Fruit fly (Drosophila melanogaster) whole organism, prepupa: ENCODE data around the gene E23.
A peak's percentile ranks its signal among the peaks of the same experiment; 100 is the strongest.

Experiments used
- CG10631 ChIP-seq: fragments of 200-800 bp; sonication (Bioruptor generic); optimal IDR thresholded peaks from 2 replicates; lab custom pipeline; 2016; ENCODE audit warnings: missing biosample characterization, missing genetic modification characterization
- CG10669 ChIP-seq: fragments of 200-800 bp; sonication (Bioruptor generic); optimal IDR thresholded peaks from 3 replicates; lab custom pipeline; 2018; ENCODE audit warnings: missing biosample characterization, mild to moderate bottlenecking, missing genetic modification characterization, moderate library complexity
- CG11294 ChIP-seq: fragments of 200-800 bp; sonication (Bioruptor generic); IDR thresholded peaks from 2 replicates; pipeline ENCODE4 v1.3.6; 2022; ENCODE audit warnings: missing biosample characterization, missing genetic modification characterization
- CG11762 ChIP-seq: fragments of 200-800 bp; sonication (Bioruptor generic); optimal IDR thresholded peaks from 3 replicates; lab custom pipeline; 2016; ENCODE audit warnings: missing biosample characterization, missing genetic modification characterization; ENCODE audit not compliant: insufficient read depth
- CG11902 ChIP-seq: fragments of 200-800 bp; sonication (Bioruptor generic); optimal IDR thresholded peaks from 3 replicates; lab custom pipeline; 2016; ENCODE audit warnings: missing biosample characterization, missing genetic modification characterization
- CG1621 ChIP-seq: fragments of 200-800 bp; sonication (Bioruptor generic); optimal IDR thresholded peaks from 3 replicates; lab custom pipeline; 2018; ENCODE audit warnings: missing biosample characterization, mild to moderate bottlenecking, missing genetic modification characterization
- CG16779 ChIP-seq: fragments of 200-800 bp; sonication (Bioruptor generic); optimal IDR thresholded peaks from 3 replicates; lab custom pipeline; 2017; ENCODE audit warnings: missing biosample characterization, mild to moderate bottlenecking, missing genetic modification characterization
- CG3032 ChIP-seq: fragments of 200-800 bp; optimal IDR thresholded peaks from 2 replicates; lab custom pipeline; 2019; ENCODE audit warnings: missing biosample characterization, mild to moderate bottlenecking, missing genetic modification characterization, moderate library complexity
- CG31627 ChIP-seq: fragments of 200-800 bp; sonication (Bioruptor generic); optimal IDR thresholded peaks from 3 replicates; lab custom pipeline; 2016; ENCODE audit warnings: missing biosample characterization, missing genetic modification characterization
- CG32006 ChIP-seq: fragments of 200-800 bp; sonication (Bioruptor generic); optimal IDR thresholded peaks from 3 replicates; lab custom pipeline; 2017; ENCODE audit warnings: missing biosample characterization, mild to moderate bottlenecking, missing genetic modification characterization
- CG34406 ChIP-seq: fragments of 200-800 bp; sonication (Bioruptor generic); optimal IDR thresholded peaks from 3 replicates; lab custom pipeline; 2016; ENCODE audit warnings: missing biosample characterization, missing genetic modification characterization
- CG3919 ChIP-seq: fragments of 200-800 bp; sonication (Bioruptor generic); optimal IDR thresholded peaks from 3 replicates; lab custom pipeline; 2016; ENCODE audit warnings: missing biosample characterization, missing genetic modification characterization
- CG4318 ChIP-seq: fragments of 200-800 bp; sonication (Bioruptor generic); optimal IDR thresholded peaks from 3 replicates; lab custom pipeline; 2017; ENCODE audit warnings: missing biosample characterization, mild to moderate bottlenecking, missing genetic modification characterization
- CG6163 ChIP-seq: fragments of 200-800 bp; sonication (Bioruptor generic); IDR thresholded peaks from 3 replicates; pipeline ENCODE4 v1.3.6; 2022; ENCODE audit warnings: missing biosample characterization, missing genetic modification characterization
- CG6276 ChIP-seq: fragments of 200-800 bp; sonication (Bioruptor generic); optimal IDR thresholded peaks from 2 replicates; lab custom pipeline; 2017; ENCODE audit warnings: missing biosample characterization, mild to moderate bottlenecking, missing genetic modification characterization
- CG6792 ChIP-seq: fragments of 200-800 bp; sonication (Bioruptor generic); optimal IDR thresholded peaks from 3 replicates; lab custom pipeline; 2016; ENCODE audit warnings: missing biosample characterization, missing genetic modification characterization
- CG6808 ChIP-seq: fragments of 200-800 bp; sonication (Bioruptor generic); optimal IDR thresholded peaks from 3 replicates; lab custom pipeline; 2017; ENCODE audit warnings: missing biosample characterization, missing genetic modification characterization, mild to moderate bottlenecking, moderate library complexity, missing genetic modification reagents
- CG6854 ChIP-seq: fragments of 200-800 bp; sonication (Bioruptor generic); optimal IDR thresholded peaks from 2 replicates; lab custom pipeline; 2017; ENCODE audit warnings: missing biosample characterization, mild to moderate bottlenecking, missing genetic modification characterization
- CG7368 ChIP-seq: fragments of 200-800 bp; sonication (Bioruptor generic); optimal IDR thresholded peaks from 3 replicates; lab custom pipeline; 2016; ENCODE audit warnings: missing biosample characterization, missing genetic modification characterization
- CG8319 ChIP-seq: fragments of 200-800 bp; sonication (Bioruptor generic); optimal IDR thresholded peaks from 3 replicates; lab custom pipeline; 2016; ENCODE audit warnings: missing biosample characterization, missing genetic modification characterization
- CG8632 ChIP-seq: fragments of 200-800 bp; sonication (Bioruptor generic); optimal IDR thresholded peaks from 3 replicates; lab custom pipeline; 2016; ENCODE audit warnings: missing biosample characterization, missing genetic modification characterization
- CG9139 ChIP-seq: fragments of 200-800 bp; sonication (Bioruptor generic); optimal IDR thresholded peaks from 3 replicates; lab custom pipeline; 2017; ENCODE audit warnings: missing biosample characterization, mild to moderate bottlenecking, missing genetic modification characterization
- Eip78C ChIP-seq: fragments of 200-800 bp; sonication (Bioruptor generic); peaks from one replicate; lab custom pipeline; 2016; ENCODE audit warnings: missing biosample characterization, missing genetic modification characterization
- Eip93F ChIP-seq: fragments of 200-800 bp; sonication (Bioruptor generic); optimal IDR thresholded peaks from 2 replicates; lab custom pipeline; 2016; ENCODE audit warnings: missing biosample characterization, mild to moderate bottlenecking, missing genetic modification characterization
- Ets21C ChIP-seq: fragments of 200-800 bp; sonication (Bioruptor generic); optimal IDR thresholded peaks from 3 replicates; lab custom pipeline; 2016; ENCODE audit warnings: missing biosample characterization, missing genetic modification characterization
- Ets96B ChIP-seq: fragments of 200-800 bp; optimal IDR thresholded peaks from 2 replicates; lab custom pipeline; 2019; ENCODE audit warnings: missing biosample characterization, mild to moderate bottlenecking, missing genetic modification characterization, moderate library complexity
- Hr38 ChIP-seq: sonication (Bioruptor generic); optimal IDR thresholded peaks from 2 replicates; lab custom pipeline; 2016; ENCODE audit warnings: missing biosample characterization, missing genetic modification characterization
- Hr39 ChIP-seq: fragments of 200-800 bp; sonication (Bioruptor generic); optimal IDR thresholded peaks from 2 replicates; lab custom pipeline; 2016; ENCODE audit warnings: missing biosample characterization, missing genetic modification characterization
- Hr4 ChIP-seq: fragments of 200-800 bp; sonication (Bioruptor generic); optimal IDR thresholded peaks from 3 replicates; lab custom pipeline; 2016; ENCODE audit warnings: missing biosample characterization, missing genetic modification characterization
- Lpt ChIP-seq: fragments of 200-800 bp; sonication (Bioruptor generic); optimal IDR thresholded peaks from 3 replicates; lab custom pipeline; 2016; ENCODE audit warnings: missing biosample characterization, missing genetic modification characterization
- Met ChIP-seq: fragments of 200-800 bp; sonication (Bioruptor generic); optimal IDR thresholded peaks from 3 replicates; lab custom pipeline; 2016; ENCODE audit warnings: missing biosample characterization, missing genetic modification characterization
- OdsH ChIP-seq: fragments of 200-800 bp; sonication (Bioruptor generic); optimal IDR thresholded peaks from 3 replicates; lab custom pipeline; 2016; ENCODE audit warnings: missing biosample characterization, missing genetic modification characterization
- Sox102F ChIP-seq: fragments of 200-800 bp; sonication (Bioruptor generic); optimal IDR thresholded peaks from 2 replicates; lab custom pipeline; 2016; ENCODE audit warnings: missing biosample characterization, mild to moderate bottlenecking, missing genetic modification characterization
- Sox14 ChIP-seq: fragments of 200-800 bp; sonication (Bioruptor generic); optimal IDR thresholded peaks from 3 replicates; lab custom pipeline; 2016; ENCODE audit warnings: missing biosample characterization, missing genetic modification characterization
- Sox15 ChIP-seq: fragments of 200-800 bp; sonication (Bioruptor generic); optimal IDR thresholded peaks from 3 replicates; lab custom pipeline; 2016; ENCODE audit warnings: missing biosample characterization, missing genetic modification characterization
- achi ChIP-seq: fragments of 200-800 bp; sonication (Bioruptor generic); optimal IDR thresholded peaks from 3 replicates; lab custom pipeline; 2016; ENCODE audit warnings: missing biosample characterization, missing genetic modification characterization
- acj6 ChIP-seq: fragments of 200-800 bp; sonication (Bioruptor generic); optimal IDR thresholded peaks from 3 replicates; lab custom pipeline; 2016; ENCODE audit warnings: missing biosample characterization, missing genetic modification characterization
- cyc ChIP-seq: fragments of 200-800 bp; sonication (Bioruptor generic); optimal IDR thresholded peaks from 3 replicates; lab custom pipeline; 2016; ENCODE audit warnings: missing biosample characterization, missing genetic modification characterization
- dac ChIP-seq: fragments of 200-800 bp; sonication (Bioruptor generic); optimal IDR thresholded peaks from 2 replicates; lab custom pipeline; 2017; ENCODE audit warnings: missing biosample characterization, mild to moderate bottlenecking, missing genetic modification characterization
- dsx ChIP-seq: fragments of 200-800 bp; optimal IDR thresholded peaks from 3 replicates; lab custom pipeline; 2019; ENCODE audit warnings: missing biosample characterization, mild to moderate bottlenecking, missing genetic modification characterization, moderate library complexity; ENCODE audit not compliant: poor library complexity, severe bottlenecking
- eg ChIP-seq: fragments of 200-800 bp; sonication (Bioruptor generic); IDR thresholded peaks from 3 replicates; pipeline ENCODE4 v1.3.6; 2022; ENCODE audit warnings: missing biosample characterization, missing genetic modification characterization
- fd59A ChIP-seq: fragments of 200-800 bp; sonication (Bioruptor generic); optimal IDR thresholded peaks from 2 replicates; lab custom pipeline; 2017; ENCODE audit warnings: missing biosample characterization, mild to moderate bottlenecking, missing genetic modification characterization, missing genetic modification reagents
- fd85E ChIP-seq: fragments of 200-800 bp; sonication (Bioruptor generic); optimal IDR thresholded peaks from 3 replicates; lab custom pipeline; 2016; ENCODE audit warnings: missing biosample characterization, missing genetic modification characterization
- fkh ChIP-seq: fragments of 200-800 bp; sonication (Bioruptor generic); optimal IDR thresholded peaks from 3 replicates; lab custom pipeline; 2017; ENCODE audit warnings: missing biosample characterization, mild to moderate bottlenecking, missing genetic modification characterization, moderate library complexity
- pdm3 ChIP-seq: fragments of 200-800 bp; sonication (Bioruptor generic); optimal IDR thresholded peaks from 3 replicates; lab custom pipeline; 2016; ENCODE audit warnings: missing biosample characterization, missing genetic modification characterization
- salr ChIP-seq, 2 experiments: fragments of 200-800 bp; sonication (Bioruptor generic); optimal IDR thresholded peaks; 3 replicates each; lab custom pipeline; 2016 to 2018; ENCODE audit warnings: missing biosample characterization in 2 of 2, missing genetic modification characterization in 2 of 2, mild to moderate bottlenecking in 1 of 2
- spab ChIP-seq: fragments of 200-800 bp; sonication (Bioruptor generic); optimal IDR thresholded peaks from 2 replicates; lab custom pipeline; 2017; ENCODE audit warnings: missing biosample characterization, mild to moderate bottlenecking, missing genetic modification characterization, missing genetic modification reagents
- ss ChIP-seq, 2 experiments: fragments of 200-800 bp; sonication (Bioruptor generic); optimal IDR thresholded peaks; 2 replicates in 1 of 2; 3 replicates in 1 of 2; lab custom pipeline; 2017 to 2018; ENCODE audit warnings: mild to moderate bottlenecking in 2 of 2, missing biosample characterization in 2 of 2, missing genetic modification characterization in 2 of 2, moderate library complexity in 1 of 2
- svp ChIP-seq: fragments of 200-800 bp; sonication (Bioruptor generic); peaks from one replicate; lab custom pipeline; 2016; ENCODE audit warnings: missing biosample characterization, missing genetic modification characterization
- topi ChIP-seq: fragments of 200-800 bp; sonication (Bioruptor generic); optimal IDR thresholded peaks from 3 replicates; lab custom pipeline; 2016; ENCODE audit warnings: missing biosample characterization, missing genetic modification characterization

E23 gene

DNA sequence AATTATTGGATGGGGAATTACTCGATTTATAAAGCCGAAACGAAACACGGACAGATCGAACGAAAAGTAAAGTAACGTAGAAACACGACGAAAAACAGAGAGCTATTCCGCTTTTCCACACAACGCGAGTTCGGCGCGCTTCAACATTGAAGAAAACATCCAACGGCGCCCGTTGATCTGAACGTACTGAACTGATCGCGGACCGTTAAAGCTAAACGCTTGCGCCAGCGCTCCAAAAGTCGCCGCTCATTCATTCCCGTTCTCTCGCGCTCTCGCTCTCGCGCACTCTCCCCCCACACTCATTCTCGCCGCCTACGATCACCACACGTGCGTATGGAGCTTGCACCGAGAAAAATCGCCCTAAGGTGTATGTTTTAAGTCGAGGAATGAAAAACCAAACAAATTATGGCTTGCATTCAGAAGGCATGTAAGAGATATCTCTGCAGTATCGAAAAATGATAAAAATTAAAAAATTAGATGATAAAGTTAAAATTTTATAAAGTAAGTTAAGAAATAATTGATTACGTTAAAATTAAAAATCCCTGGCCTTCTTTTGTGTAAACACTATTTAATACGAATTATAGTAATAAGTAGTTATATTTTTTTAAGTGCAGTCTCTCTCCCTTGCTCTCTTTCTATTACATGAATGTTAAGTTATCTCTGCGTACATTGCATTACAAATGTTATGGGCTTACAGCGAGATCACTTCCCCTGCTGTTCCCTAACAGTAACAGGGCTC lies at the start of gene E23:
TSS of gene E23 (minus strand) at position 188 of the 739 bp plus-strand sequence.
- TF ChIP-seq CG6792, result peak; percentile 98
- peak; percentile 92 for TF ChIP-seq CG11902 (GFP tag; lab: Kevin White, UChicago)
- TF ChIP-seq dsx (GFP tag; lab: Kevin White, UChicago), result peak; percentile 97
- peak; percentile 95 for TF ChIP-seq Hr39 (GFP tag; lab: Kevin White, UChicago)
- TF ChIP-seq CG16779 (tag; lab: Kevin White, UChicago), result peak; percentile 97
- peak; percentile 98 for TF ChIP-seq CG3032 (tag; lab: Kevin White, UChicago)
- peak; percentile 99 for TF ChIP-seq CG10631 (GFP tag; lab: Kevin White, UChicago)
- peak; percentile 99 for TF ChIP-seq CG8632
- TF ChIP-seq cyc (GFP tag; lab: Kevin White, UChicago), result peak; percentile 96
- peak; percentile 97 for TF ChIP-seq CG10669 (GFP tag; lab: Kevin White, UChicago)
- peak; percentile 98 for TF ChIP-seq Sox102F (GFP tag; lab: Kevin White, UChicago)
- peak; percentile 98 for TF ChIP-seq eg (GFP tag; lab: Robert Waterston, UW)
- TF ChIP-seq ss (GFP tag; optimal IDR thresholded peaks at IDR 0.05; lab: Kevin White, UChicago), result peak; percentile 96 to 97
- peak; percentile 99 for TF ChIP-seq svp (GFP tag; lab: Kevin White, UChicago)
- TF ChIP-seq CG6808 (GFP tag; lab: Kevin White, UChicago), result peak; percentile 95
- peak; percentile 98 for TF ChIP-seq CG3919
- peak; percentile 99 for TF ChIP-seq CG34406
- peak; percentile 98 for TF ChIP-seq fd59A (GFP tag; lab: Kevin White, UChicago)
- peak; percentile 94 for TF ChIP-seq CG9139 (GFP tag; lab: Kevin White, UChicago)
- peak; percentile 97 for TF ChIP-seq CG11762
- peak; percentile 98 for TF ChIP-seq Lpt (GFP tag; lab: Kevin White, UChicago)
- TF ChIP-seq salr (GFP tag; optimal IDR thresholded peaks at IDR 0.05; lab: Kevin White, UChicago), result peak; percentile 93 to 99
- TF ChIP-seq Met, result peak; percentile 98
- peak; percentile 98 for TF ChIP-seq pdm3 (GFP tag; lab: Kevin White, UChicago)
- TF ChIP-seq CG11294 (GFP tag; lab: Robert Waterston, UW), result peak; percentile 95
- TF ChIP-seq Eip93F (GFP tag; lab: Kevin White, UChicago), result peak; percentile 97
- peak; percentile 98 for TF ChIP-seq fkh (GFP tag; lab: Kevin White, UChicago)
- peak; percentile 99 for TF ChIP-seq Ets96B (tag; lab: Kevin White, UChicago)
- peak; percentile 99 for TF ChIP-seq CG4318 (GFP tag; lab: Kevin White, UChicago)
- TF ChIP-seq CG6854 (GFP tag; lab: Kevin White, UChicago), result peak; percentile 97
- TF ChIP-seq CG32006 (GFP tag; lab: Kevin White, UChicago), result peak; percentile 100
- TF ChIP-seq acj6 (GFP tag; lab: Kevin White, UChicago), result peak; percentile 99
- peak; percentile 92 for TF ChIP-seq Ets21C
- peak; percentile 98 for TF ChIP-seq achi (GFP tag; lab: Kevin White, UChicago)
- TF ChIP-seq OdsH (GFP tag; lab: Kevin White, UChicago), result peak; percentile 99
- peak; percentile 94 for TF ChIP-seq CG1621 (tag; lab: Kevin White, UChicago)
- peak; percentile 99 for TF ChIP-seq CG6276 (GFP tag; lab: Kevin White, UChicago)
- peak; percentile 98 for TF ChIP-seq CG6163
- no peak for TF ChIP-seq Hr38 (GFP tag; lab: Kevin White, UChicago)
- TF ChIP-seq spab, result peak; percentile 97
- peak; percentile 96 for TF ChIP-seq CG8319 (GFP tag; lab: Kevin White, UChicago)
- TF ChIP-seq CG31627 (GFP tag; lab: Kevin White, UChicago), result peak; percentile 97
- TF ChIP-seq topi (GFP tag; lab: Kevin White, UChicago), result peak; percentile 98
- peak; percentile 97 for TF ChIP-seq CG7368 (GFP tag; lab: Kevin White, UChicago)
- TF ChIP-seq Sox14 (GFP tag; lab: Kevin White, UChicago), result peak; percentile 98
- peak; percentile 100 for TF ChIP-seq Eip78C
- TF ChIP-seq dac (GFP tag; lab: Kevin White, UChicago), result peak; percentile 99
- peak; percentile 96 for TF ChIP-seq Sox15
- peak; percentile 98 for TF ChIP-seq Hr4 (GFP tag; lab: Kevin White, UChicago)
- peak; percentile 92 for TF ChIP-seq fd85E (GFP tag; lab: Kevin White, UChicago)
